Worm (Caenorhabditis elegans) whole organism, young adult: ENCODE data around the gene C50B8.6.

ENCODE experiments used
- F22D6.2 ChIP-seq: sonication (generic microtip); optimal IDR thresholded peaks from 2 replicates; lab custom pipeline; 2016; ENCODE audit warnings: mild to moderate bottlenecking, missing genetic modification characterization, missing compliant biosample characterization
- ama-1 ChIP-seq, 3 experiments: fragments of 150-350 bp in 1 of 3; sonication (generic microtip) in 2 of 3; optimal IDR thresholded peaks; 2 replicates each; lab custom pipeline; 2014 to 2018; ENCODE audit warnings: missing biosample characterization in 2 of 3, missing genetic modification characterization in 2 of 3, missing genetic modification reagents in 2 of 3
- ceh-40 ChIP-seq: fragments of 200-800 bp; sonication (Bioruptor generic); IDR thresholded peaks from 2 replicates; pipeline ENCODE4 v1.3.6; 2022; ENCODE audit warnings: missing genetic modification characterization, missing compliant biosample characterization
- chd-7 ChIP-seq: sonication (generic microtip); optimal IDR thresholded peaks from 2 replicates; lab custom pipeline; 2016; ENCODE audit warnings: mild to moderate bottlenecking, missing genetic modification characterization, moderate library complexity, missing compliant biosample characterization
- dpff-1 ChIP-seq: sonication (generic microtip); optimal IDR thresholded peaks from 2 replicates; lab custom pipeline; 2017; ENCODE audit warnings: mild to moderate bottlenecking, missing genetic modification characterization, missing compliant biosample characterization
- egl-18 ChIP-seq: fragments of 200-800 bp; sonication (Bioruptor generic); IDR thresholded peaks from 2 replicates; pipeline ENCODE4 v1.3.6; 2022; ENCODE audit warnings: missing genetic modification reagents, missing genetic modification characterization, missing compliant biosample characterization
- sea-2 ChIP-seq: fragments of 200-800 bp; sonication (Bioruptor generic); IDR thresholded peaks from 2 replicates; pipeline ENCODE4 v1.3.6; 2022; ENCODE audit warnings: missing genetic modification characterization, missing compliant biosample characterization
- unc-62 ChIP-seq: fragments of 150-350 bp; optimal IDR thresholded peaks from 2 replicates; lab custom pipeline; 2014; ENCODE audit warnings: missing biosample characterization, missing genetic modification reagents, missing genetic modification characterization

- no peak for TF ChIP-seq chd-7 (tag; lab: Kevin White, UChicago)
- TF ChIP-seq egl-18: no peak
- TF ChIP-seq unc-62 (GFP tag; lab: Kevin White, UChicago): no peak
- no peak for TF ChIP-seq dpff-1 (tag; lab: Kevin White, UChicago)
- no peak for TF ChIP-seq sea-2 (GFP tag; lab: Robert Waterston, UW)
- no peak for TF ChIP-seq ama-1 (optimal IDR thresholded peaks at IDR 0.05; lab: Kevin White, UChicago)
- TF ChIP-seq ama-1 (GFP tag; optimal IDR thresholded peaks at IDR 0.05; lab: Kevin White, UChicago): no peak
- no peak for TF ChIP-seq F22D6.2 (tag; lab: Kevin White, UChicago)
- no peak for TF ChIP-seq ceh-40 (GFP tag; lab: Robert Waterston, UW)
These were observed 14.3 kb downstream of the C50B8.6 start, which contains the start of gene F53F4.4 for ce11 chrV:13593083-13593482.
